Fruit fly (Drosophila melanogaster) whole organism, embryonic: ENCODE measurements around the gene bib.

Experiments
- CG10462 ChIP-seq: fragments of 200-800 bp; sonication (Bioruptor generic); optimal IDR thresholded peaks from 2 replicates; lab custom pipeline; 2016; ENCODE audit warnings: missing biosample characterization, missing genetic modification characterization
- CG11093 ChIP-seq: fragments of 200-800 bp; sonication (Bioruptor generic); IDR thresholded peaks from 3 replicates; pipeline ENCODE4 v1.3.6; 2022; ENCODE audit warnings: missing biosample characterization, missing genetic modification characterization
- CG11695 ChIP-seq: fragments of 200-800 bp; sonication (Bioruptor generic); IDR thresholded peaks from 3 replicates; pipeline ENCODE4 v1.3.6; 2022; ENCODE audit warnings: missing biosample characterization, missing genetic modification characterization
- CG14050 ChIP-seq: fragments of 200-800 bp; sonication (Bioruptor generic); IDR thresholded peaks from 3 replicates; pipeline ENCODE4 v1.3.6; 2022; ENCODE audit warnings: missing biosample characterization, missing genetic modification characterization
- CG14965 ChIP-seq: fragments of 200-800 bp; sonication (Bioruptor generic); optimal IDR thresholded peaks from 2 replicates; lab custom pipeline; 2016; ENCODE audit warnings: missing biosample characterization, missing genetic modification characterization, borderline replicate concordance
- CG1647 ChIP-seq: fragments of 200-800 bp; sonication (Bioruptor generic); optimal IDR thresholded peaks from 3 replicates; lab custom pipeline; 2016; ENCODE audit warnings: missing biosample characterization, missing genetic modification characterization
- CG17186 ChIP-seq: fragments of 200-800 bp; sonication (Bioruptor generic); optimal IDR thresholded peaks from 3 replicates; lab custom pipeline; 2017; ENCODE audit warnings: missing biosample characterization, missing genetic modification reagents, missing genetic modification characterization
- CG18599 ChIP-seq: fragments of 200-800 bp; sonication (Bioruptor generic); optimal IDR thresholded peaks from 3 replicates; lab custom pipeline; 2017; ENCODE audit warnings: missing biosample characterization, missing genetic modification characterization, mild to moderate bottlenecking, moderate library complexity, missing genetic modification reagents
- CG2129 ChIP-seq: fragments of 200-800 bp; sonication (Bioruptor generic); IDR thresholded peaks from 2 replicates; pipeline ENCODE4 v1.3.6; 2022; ENCODE audit warnings: missing biosample characterization, missing genetic modification characterization; ENCODE audit not compliant: partially characterized antibody
- CG3163 ChIP-seq: fragments of 200-800 bp; sonication (Bioruptor generic); optimal IDR thresholded peaks from 3 replicates; lab custom pipeline; 2016; ENCODE audit warnings: missing biosample characterization, missing genetic modification characterization
- CG33213 ChIP-seq: fragments of 200-800 bp; sonication (Bioruptor generic); optimal IDR thresholded peaks from 3 replicates; lab custom pipeline; 2016; ENCODE audit warnings: missing biosample characterization, missing genetic modification characterization
- CG3726 ChIP-seq: fragments of 200-800 bp; sonication (Bioruptor generic); IDR thresholded peaks from 3 replicates; pipeline ENCODE4, ENCODE4 v1.3.6; 2022; ENCODE audit warnings: missing biosample characterization, missing genetic modification characterization
- CG42726 ChIP-seq: fragments of 200-800 bp; sonication (Bioruptor generic); IDR thresholded peaks from 2 replicates; pipeline ENCODE4 v1.3.6; 2022; ENCODE audit warnings: missing biosample characterization, missing genetic modification characterization; ENCODE audit not compliant: partially characterized antibody
- CG5245 ChIP-seq: fragments of 200-800 bp; sonication (Bioruptor generic); optimal IDR thresholded peaks from 3 replicates; lab custom pipeline; 2016; ENCODE audit warnings: missing biosample characterization, missing genetic modification characterization
- CG6272 ChIP-seq: fragments of 200-800 bp; sonication (Bioruptor generic); IDR thresholded peaks from 2 replicates; pipeline ENCODE4 v1.3.6; 2022; ENCODE audit warnings: missing biosample characterization, missing genetic modification characterization
- CG6813 ChIP-seq: fragments of 200-800 bp; sonication (Bioruptor generic); optimal IDR thresholded peaks from 2 replicates; lab custom pipeline; 2017; ENCODE audit warnings: missing biosample characterization, missing genetic modification characterization, mild to moderate bottlenecking, moderate library complexity, missing genetic modification reagents
- CG7556 ChIP-seq: fragments of 200-800 bp; sonication (Bioruptor generic); optimal IDR thresholded peaks from 2 replicates; lab custom pipeline; 2017; ENCODE audit warnings: missing biosample characterization, mild to moderate bottlenecking, missing genetic modification characterization
- CoRest ChIP-seq: fragments of 200-800 bp; sonication (Bioruptor generic); optimal IDR thresholded peaks from 3 replicates; lab custom pipeline; 2018; ENCODE audit warnings: missing biosample characterization, mild to moderate bottlenecking, missing genetic modification characterization, moderate library complexity
- Dll ChIP-seq: fragments of 200-800 bp; sonication (Bioruptor generic); IDR thresholded peaks from 4 replicates; pipeline ENCODE4 v1.3.6; 2022; ENCODE audit warnings: missing biosample characterization, missing genetic modification characterization; ENCODE audit not compliant: partially characterized antibody
- Elba2 ChIP-seq: fragments of 200-800 bp; sonication (Bioruptor generic); optimal IDR thresholded peaks from 3 replicates; lab custom pipeline; 2016; ENCODE audit warnings: missing biosample characterization, missing genetic modification characterization
- GATAe ChIP-seq: fragments of 200-800 bp; sonication (Bioruptor generic); conservative IDR thresholded peaks from 2 replicates; pipeline ENCODE4 v1.3.6; 2022; ENCODE audit warnings: missing biosample characterization, missing genetic modification characterization
- HmgD ChIP-seq: fragments of 200-800 bp; sonication (Bioruptor generic); optimal IDR thresholded peaks from 3 replicates; lab custom pipeline; 2016; ENCODE audit warnings: missing biosample characterization, missing genetic modification characterization
- Nf-YC ChIP-seq: fragments of 200-800 bp; optimal IDR thresholded peaks from 3 replicates; lab custom pipeline; 2019; ENCODE audit warnings: missing biosample characterization, mild to moderate bottlenecking, missing genetic modification characterization, moderate library complexity
- Opbp ChIP-seq: fragments of 200-800 bp; sonication (Bioruptor generic); IDR thresholded peaks from 3 replicates; pipeline ENCODE4 v1.3.6; 2022; ENCODE audit warnings: missing biosample characterization, missing genetic modification characterization; ENCODE audit not compliant: partially characterized antibody
- Usf ChIP-seq: fragments of 200-800 bp; sonication (Bioruptor generic); optimal IDR thresholded peaks from 2 replicates; lab custom pipeline; 2017; ENCODE audit warnings: missing genotype, missing biosample characterization, missing genetic modification characterization
- Vsx1 ChIP-seq: fragments of 200-800 bp; sonication (Bioruptor generic); optimal IDR thresholded peaks from 2 replicates; lab custom pipeline; 2017; ENCODE audit warnings: missing biosample characterization, mild to moderate bottlenecking, missing genetic modification characterization, missing genetic modification reagents
- ab ChIP-seq: fragments of 200-800 bp; sonication (Bioruptor generic); optimal IDR thresholded peaks from 2 replicates; lab custom pipeline; 2016; ENCODE audit warnings: missing biosample characterization, missing genetic modification characterization
- ap ChIP-seq: fragments of 200-800 bp; sonication (Bioruptor generic); IDR thresholded peaks from 2 replicates; pipeline ENCODE4 v1.3.6; 2022; ENCODE audit warnings: missing biosample characterization, missing genetic modification characterization
- ash1 ChIP-seq: fragments of 200-800 bp; sonication (Bioruptor generic); optimal IDR thresholded peaks from 2 replicates; lab custom pipeline; 2018; ENCODE audit warnings: missing biosample characterization, mild to moderate bottlenecking, missing genetic modification characterization
- bcd ChIP-seq: fragments of 200-800 bp; sonication (Bioruptor generic); optimal IDR thresholded peaks from 2 replicates; lab custom pipeline; 2017; ENCODE audit warnings: missing biosample characterization, mild to moderate bottlenecking, missing genetic modification characterization
- dati ChIP-seq: fragments of 200-800 bp; sonication (Bioruptor generic); IDR thresholded peaks from 2 replicates; pipeline ENCODE4 v1.3.6; 2022; ENCODE audit warnings: missing biosample characterization, missing genetic modification characterization
- dpn ChIP-seq, 2 experiments: fragments of 200-800 bp; sonication (Bioruptor generic); optimal IDR thresholded peaks; 3 replicates each; lab custom pipeline; 2016; ENCODE audit warnings: missing biosample characterization in 2 of 2, missing genetic modification characterization in 2 of 2
- fd64A ChIP-seq: fragments of 200-800 bp; sonication (Bioruptor generic); optimal IDR thresholded peaks from 3 replicates; lab custom pipeline; 2018; ENCODE audit warnings: missing biosample characterization, mild to moderate bottlenecking, missing genetic modification characterization
- fu2 ChIP-seq: fragments of 200-800 bp; sonication (Bioruptor generic); optimal IDR thresholded peaks from 2 replicates; lab custom pipeline; 2016; ENCODE audit warnings: missing biosample characterization, missing genetic modification characterization
- hb ChIP-seq: fragments of 200-800 bp; sonication (Bioruptor generic); IDR thresholded peaks from 3 replicates; pipeline ENCODE4 v1.3.6; 2022; ENCODE audit warnings: missing biosample characterization, missing genetic modification characterization; ENCODE audit not compliant: partially characterized antibody
- jing ChIP-seq: fragments of 200-800 bp; sonication (Bioruptor generic); optimal IDR thresholded peaks from 2 replicates; lab custom pipeline; 2018; ENCODE audit warnings: missing biosample characterization, mild to moderate bottlenecking, missing genetic modification characterization
- jumu ChIP-seq: fragments of 200-800 bp; sonication (Bioruptor generic); optimal IDR thresholded peaks from 3 replicates; lab custom pipeline; 2016; ENCODE audit warnings: missing biosample characterization, missing genetic modification characterization
- lbe ChIP-seq: fragments of 200-800 bp; sonication (Bioruptor generic); optimal IDR thresholded peaks from 2 replicates; lab custom pipeline; 2016; ENCODE audit warnings: missing biosample characterization, mild to moderate bottlenecking, missing genetic modification characterization
- otp ChIP-seq: fragments of 200-800 bp; sonication (Bioruptor generic); IDR thresholded peaks from 3 replicates; pipeline ENCODE4, ENCODE4 v1.3.6; 2022; ENCODE audit warnings: missing biosample characterization, missing genetic modification characterization
- pb ChIP-seq: fragments of 200-800 bp; sonication (Bioruptor generic); optimal IDR thresholded peaks from 3 replicates; lab custom pipeline; 2016; ENCODE audit warnings: missing biosample characterization, missing genetic modification characterization
- peb ChIP-seq: fragments of 200-800 bp; sonication (Bioruptor generic); IDR thresholded peaks from 2 replicates; pipeline ENCODE4 v1.3.6; 2022; ENCODE audit warnings: missing biosample characterization, missing genetic modification characterization
- pum ChIP-seq: fragments of 200-800 bp; sonication (Bioruptor generic); optimal IDR thresholded peaks from 2 replicates; lab custom pipeline; 2016; ENCODE audit warnings: missing biosample characterization, missing genetic modification characterization
- ranshi ChIP-seq: fragments of 200-800 bp; sonication (Bioruptor generic); IDR thresholded peaks from 2 replicates; pipeline ENCODE4 v1.3.6; 2022; ENCODE audit warnings: missing biosample characterization, missing genetic modification characterization
- row ChIP-seq: fragments of 200-800 bp; sonication (Bioruptor generic); IDR thresholded peaks from 3 replicates; pipeline ENCODE4 v1.3.6; 2022; ENCODE audit warnings: missing biosample characterization, missing genetic modification characterization
- sna ChIP-seq: fragments of 200-800 bp; sonication (Bioruptor generic); IDR thresholded peaks from 2 replicates; pipeline ENCODE4 v1.3.6; 2022; ENCODE audit warnings: missing biosample characterization, missing genetic modification characterization; ENCODE audit not compliant: partially characterized antibody
- sqz ChIP-seq: fragments of 200-800 bp; sonication (Bioruptor generic); optimal IDR thresholded peaks from 3 replicates; lab custom pipeline; 2018; ENCODE audit warnings: missing biosample characterization, mild to moderate bottlenecking, missing genetic modification characterization
- toy ChIP-seq: fragments of 200-800 bp; sonication (Bioruptor generic); IDR thresholded peaks from 2 replicates; pipeline ENCODE4 v1.3.6; 2022; ENCODE audit warnings: missing biosample characterization, missing genetic modification characterization
- vfl ChIP-seq: fragments of 200-800 bp; sonication (Bioruptor generic); optimal IDR thresholded peaks from 2 replicates; lab custom pipeline; 2016; ENCODE audit warnings: missing biosample characterization, missing genetic modification characterization

bib gene

DNA sequence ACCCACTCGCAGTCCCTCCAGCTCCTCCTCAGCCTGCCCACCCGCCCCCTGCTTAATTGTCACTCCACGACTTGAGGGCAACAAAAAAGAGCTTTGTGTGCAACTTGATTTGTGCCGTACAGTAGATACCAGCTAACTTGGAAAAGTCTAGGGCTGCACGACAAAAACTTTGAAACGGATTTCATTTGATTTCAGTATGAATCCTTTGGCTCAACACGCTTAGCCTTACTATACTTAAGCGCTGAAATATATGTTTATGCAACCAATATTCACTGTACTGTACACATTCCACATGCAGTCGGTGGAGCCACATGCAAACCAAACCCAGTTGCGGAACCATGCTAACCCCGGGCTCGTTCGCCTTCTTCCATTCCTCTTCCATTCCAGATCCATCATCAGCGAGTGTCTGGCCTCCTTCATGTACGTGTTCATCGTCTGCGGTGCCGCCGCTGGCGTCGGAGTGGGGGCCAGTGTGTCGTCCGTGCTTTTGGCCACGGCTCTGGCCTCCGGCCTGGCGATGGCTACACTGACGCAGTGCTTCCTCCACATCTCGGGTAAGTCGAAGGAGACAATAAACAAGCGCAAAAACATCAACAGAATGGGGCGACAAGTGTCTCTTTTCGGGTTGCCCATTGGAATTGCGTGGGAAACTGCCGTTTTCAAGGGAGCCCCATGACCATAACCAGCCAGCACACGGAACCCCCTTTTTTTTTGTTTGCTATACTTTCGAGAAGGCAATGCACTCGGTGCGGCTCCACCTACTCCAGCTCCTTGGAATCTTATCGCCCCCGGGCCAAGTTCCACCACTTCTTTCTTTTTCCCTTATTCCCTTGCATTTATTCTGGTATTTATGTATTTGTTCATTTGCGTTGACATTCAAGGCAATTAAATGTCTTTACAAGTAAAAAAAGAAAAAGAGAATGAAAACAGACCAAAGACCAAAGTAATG, 2.2 kb downstream of the bib start (continued):
- TF ChIP-seq CG11093 (GFP tag; lab: Robert Waterston, UW) (peak; percentile 70), ap (GFP tag; lab: Robert Waterston, UW) (peak; percentile 33; the same call in 1 of the 2 replicates), dpn (GFP tag; optimal IDR thresholded peaks at IDR 0.05; lab: Kevin White, UChicago) (peak; percentile 20 to 56), CG42726 (no peak), GATAe (GFP tag; lab: Robert Waterston, UW) (no peak), CG18599 (GFP tag; lab: Kevin White, UChicago) (peak; percentile 29), CG6813 (GFP tag; lab: Kevin White, UChicago) (peak; percentile 55), Vsx1 (no peak), CG1647 (GFP tag; lab: Kevin White, UChicago) (no peak), jumu (GFP tag; lab: Kevin White, UChicago) (no peak), hb (GFP tag; lab: Robert Waterston, UW) (no peak), CG7556 (GFP tag; lab: Kevin White, UChicago) (peak; percentile 34), CoRest (tag; lab: Kevin White, UChicago) (no peak), fd64A (GFP tag; lab: Kevin White, UChicago) (peak; percentile 39), CG3163 (GFP tag; lab: Kevin White, UChicago) (no peak), CG33213 (GFP tag; lab: Kevin White, UChicago) (no peak), pb (GFP tag; lab: Kevin White, UChicago) (no peak), Opbp (GFP tag; lab: Robert Waterston, UW) (no peak), Nf-YC (tag; lab: Kevin White, UChicago) (no peak), CG6272 (GFP tag; lab: Robert Waterston, UW) (peak; percentile 33; the same call in 1 of the 2 replicates), CG11695 (GFP tag; lab: Robert Waterston, UW) (no peak), ab (GFP tag; lab: Kevin White, UChicago) (no peak), lbe (GFP tag; lab: Kevin White, UChicago) (peak; percentile 78), ash1 (GFP tag; lab: Kevin White, UChicago) (no peak), Elba2 (GFP tag; lab: Kevin White, UChicago) (no peak), CG14965 (GFP tag; lab: Kevin White, UChicago) (no peak), CG3726 (peak; percentile 57; the same call in 1 of the 3 replicates), Usf (GFP tag; lab: Kevin White, UChicago) (no peak), toy (GFP tag; lab: Robert Waterston, UW) (no peak), CG17186 (GFP tag; lab: Kevin White, UChicago) (no peak), otp (GFP tag; lab: Robert Waterston, UW) (peak; percentile 70; the same call in 2 of the 3 replicates), vfl (GFP tag; lab: Kevin White, UChicago) (no peak), dati (GFP tag; lab: Robert Waterston, UW) (0 out of 2 replicates have a peak, but pooled peaks have one; percentile 30), bcd (peak; percentile 47), CG14050 (GFP tag; lab: Robert Waterston, UW) (peak; percentile 30; the same call in 1 of the 3 replicates), peb (GFP tag; lab: Robert Waterston, UW) (peak; percentile 60), CG10462 (GFP tag; lab: Kevin White, UChicago) (no peak), HmgD (no peak), row (peak; percentile 62), jing (GFP tag; lab: Kevin White, UChicago) (peak; percentile 65), ranshi (peak; percentile 67; the same call in 1 of the 2 replicates), CG2129 (GFP tag; lab: Robert Waterston, UW) (no peak), pum (GFP tag; lab: Kevin White, UChicago) (peak; percentile 26), sna (GFP tag; lab: Robert Waterston, UW) (no peak), CG5245 (GFP tag; lab: Kevin White, UChicago) (peak; percentile 49), fu2 (GFP tag; lab: Kevin White, UChicago) (no peak), Dll (GFP tag; lab: Robert Waterston, UW) (no peak), sqz (GFP tag; lab: Kevin White, UChicago) (no peak)
